Worm (Caenorhabditis elegans): ENCODE data around the gene nhr-229.

DNA sequence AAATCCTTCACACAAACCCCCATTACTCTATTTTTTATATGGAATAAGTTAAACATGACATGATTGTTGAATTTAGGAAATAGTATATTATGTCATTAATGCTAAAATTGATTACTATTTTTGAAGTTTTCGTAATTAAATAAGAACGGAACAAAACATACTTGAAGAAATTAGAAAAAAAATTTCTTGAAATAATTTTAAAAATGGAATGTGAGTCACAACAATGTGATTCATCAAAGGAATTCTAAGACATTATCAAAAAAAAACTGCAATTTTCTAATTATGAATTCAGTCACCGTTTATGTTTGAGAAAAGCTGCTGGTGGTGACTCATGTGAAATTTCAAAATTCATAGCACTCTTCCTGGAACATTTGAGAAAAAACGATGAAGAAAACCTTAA lies 42.0 kb downstream of the nhr-229 start, which contains the start of gene nccd-1:
- TF ChIP-seq nhr-90 (tag; optimal IDR thresholded peaks at IDR 0.05): no peak
- TF ChIP-seq mel-28 (tag; optimal IDR thresholded peaks at IDR 0.05; ENCODE audit: borderline replicate concordance): no peak
- TF ChIP-seq ama-1 (optimal IDR thresholded peaks at IDR 0.05): no peak
- TF ChIP-seq ama-1 (GFP tag; optimal IDR thresholded peaks at IDR 0.05): no peak
- no peak for TF ChIP-seq lin-35 (GFP tag; optimal IDR thresholded peaks at IDR 0.05)
- no peak for TF ChIP-seq hmg-1.2 (GFP tag; IDR thresholded peaks at IDR 0.05)
- no peak for TF ChIP-seq B0261.1 (tag; optimal IDR thresholded peaks at IDR 0.05)
- TF ChIP-seq B0336.3 (GFP tag; IDR thresholded peaks at IDR 0.05): no peak
- TF ChIP-seq unc-62 (GFP tag; optimal IDR thresholded peaks at IDR 0.05): no peak
- no peak for TF ChIP-seq die-1 (tag; optimal IDR thresholded peaks at IDR 0.05)
- TF ChIP-seq ets-4 (GFP tag; optimal IDR thresholded peaks at IDR 0.05): no peak
- TF ChIP-seq egl-44 (GFP tag; IDR thresholded peaks at IDR 0.05): no peak
- no peak for TF ChIP-seq F33H1.4 (GFP tag; IDR thresholded peaks at IDR 0.05)
- no peak for TF ChIP-seq lsl-1 (GFP tag; optimal IDR thresholded peaks at IDR 0.05)
- TF ChIP-seq nhr-80 (tag; optimal IDR thresholded peaks at IDR 0.05): no peak
